Fruit fly (Drosophila melanogaster) whole organism, embryonic: Measurements from ENCODE around the gene enc.
A peak's percentile ranks its signal among the peaks of the same experiment; 100 is the strongest.

Source experiments
- Antp ChIP-seq: fragments of 200-800 bp; sonication (Bioruptor generic); optimal IDR thresholded peaks from 3 replicates; lab custom pipeline; 2016; ENCODE audit warnings: missing biosample characterization, missing genetic modification characterization
- BtbVII ChIP-seq: fragments of 200-800 bp; sonication (Bioruptor generic); optimal IDR thresholded peaks from 3 replicates; lab custom pipeline; 2017; ENCODE audit warnings: missing biosample characterization, mild to moderate bottlenecking, missing genetic modification characterization
- CG17328 ChIP-seq: fragments of 200-800 bp; sonication (Bioruptor generic); IDR thresholded peaks from 2 replicates; pipeline ENCODE4 v1.3.6; 2022; ENCODE audit warnings: missing biosample characterization, missing genetic modification characterization
- CG17829 ChIP-seq: fragments of 200-800 bp; optimal IDR thresholded peaks from 2 replicates; lab custom pipeline; 2019; ENCODE audit warnings: missing biosample characterization, mild to moderate bottlenecking, missing genetic modification characterization, moderate library complexity
- CG18262 ChIP-seq: fragments of 200-800 bp; optimal IDR thresholded peaks from 3 replicates; lab custom pipeline; 2019; ENCODE audit warnings: missing biosample characterization, mild to moderate bottlenecking, missing genetic modification characterization, moderate library complexity
- CG18476 ChIP-seq: fragments of 200-800 bp; sonication (Bioruptor generic); optimal IDR thresholded peaks from 2 replicates; lab custom pipeline; 2016; ENCODE audit warnings: missing biosample characterization, mild to moderate bottlenecking, missing genetic modification characterization
- CG31441 ChIP-seq: fragments of 200-800 bp; sonication (Bioruptor generic); IDR thresholded peaks from 2 replicates; pipeline ENCODE4 v1.3.6; 2022; ENCODE audit warnings: missing biosample characterization, missing genetic modification characterization
- CG3995 ChIP-seq: fragments of 200-800 bp; sonication (Bioruptor generic); optimal IDR thresholded peaks from 3 replicates; lab custom pipeline; 2016; ENCODE audit warnings: missing biosample characterization, missing genetic modification characterization
- CG4328 ChIP-seq: fragments of 200-800 bp; sonication (Bioruptor generic); optimal IDR thresholded peaks from 3 replicates; lab custom pipeline; 2017; ENCODE audit warnings: missing biosample characterization, missing genetic modification reagents, missing genetic modification characterization
- CG5180 ChIP-seq: fragments of 200-800 bp; sonication (Bioruptor generic); optimal IDR thresholded peaks from 3 replicates; lab custom pipeline; 2017; ENCODE audit warnings: missing biosample characterization, missing genetic modification characterization, mild to moderate bottlenecking, moderate library complexity, missing genetic modification reagents
- CG6765 ChIP-seq: fragments of 200-800 bp; sonication (Bioruptor generic); optimal IDR thresholded peaks from 3 replicates; lab custom pipeline; 2017; ENCODE audit warnings: missing biosample characterization, mild to moderate bottlenecking, missing genetic modification characterization
- CG6813 ChIP-seq: fragments of 200-800 bp; sonication (Bioruptor generic); optimal IDR thresholded peaks from 2 replicates; lab custom pipeline; 2017; ENCODE audit warnings: missing biosample characterization, missing genetic modification characterization, mild to moderate bottlenecking, moderate library complexity, missing genetic modification reagents
- CG7556 ChIP-seq: fragments of 200-800 bp; sonication (Bioruptor generic); optimal IDR thresholded peaks from 2 replicates; lab custom pipeline; 2017; ENCODE audit warnings: missing biosample characterization, mild to moderate bottlenecking, missing genetic modification characterization
- CG7928 ChIP-seq: fragments of 200-800 bp; sonication (Bioruptor generic); optimal IDR thresholded peaks from 2 replicates; lab custom pipeline; 2017; ENCODE audit warnings: missing biosample characterization, mild to moderate bottlenecking, missing genetic modification characterization
- CG8924 ChIP-seq: fragments of 200-800 bp; optimal IDR thresholded peaks from 3 replicates; lab custom pipeline; 2019; ENCODE audit warnings: missing biosample characterization, mild to moderate bottlenecking, missing genetic modification characterization, moderate library complexity
- CG9437 ChIP-seq: fragments of 200-800 bp; sonication (Bioruptor generic); optimal IDR thresholded peaks from 2 replicates; lab custom pipeline; 2018; ENCODE audit warnings: missing biosample characterization, mild to moderate bottlenecking, missing genetic modification characterization
- Chrac-16 ChIP-seq: fragments of 200-800 bp; sonication (Bioruptor generic); optimal IDR thresholded peaks from 3 replicates; lab custom pipeline; 2016; ENCODE audit warnings: missing biosample characterization, missing genetic modification characterization
- D19A ChIP-seq: fragments of 200-800 bp; optimal IDR thresholded peaks from 3 replicates; lab custom pipeline; 2019; ENCODE audit warnings: missing biosample characterization, mild to moderate bottlenecking, missing genetic modification characterization, moderate library complexity
- Dfd ChIP-seq, 2 experiments: fragments of >200 bp; optimal IDR thresholded peaks; 2 replicates each; lab custom pipeline; 2017; ENCODE audit warnings: missing biosample characterization in 2 of 2, missing genetic modification characterization in 2 of 2
- Dp ChIP-seq: fragments of 200-800 bp; sonication (Bioruptor generic); optimal IDR thresholded peaks from 2 replicates; lab custom pipeline; 2018; ENCODE audit warnings: missing biosample characterization, mild to moderate bottlenecking, missing genetic modification characterization, moderate library complexity
- E2f2 ChIP-seq: fragments of 200-800 bp; sonication (Bioruptor generic); IDR thresholded peaks from 2 replicates; pipeline ENCODE4 v1.3.6; 2022; ENCODE audit warnings: missing biosample characterization, missing genetic modification characterization
- HLHmδ ChIP-seq: fragments of 200-800 bp; sonication (Bioruptor generic); optimal IDR thresholded peaks from 2 replicates; lab custom pipeline; 2018; ENCODE audit warnings: missing biosample characterization, mild to moderate bottlenecking, missing genetic modification characterization, moderate library complexity
- Hmr ChIP-seq: fragments of 200-800 bp; sonication (Bioruptor generic); optimal IDR thresholded peaks from 3 replicates; lab custom pipeline; 2017; ENCODE audit warnings: mild to moderate bottlenecking, missing biosample characterization, missing genetic modification reagents, missing genetic modification characterization
- Lpt ChIP-seq: fragments of >200 bp; optimal IDR thresholded peaks from 2 replicates; lab custom pipeline; 2018; ENCODE audit warnings: missing biosample characterization, missing genetic modification characterization
- Oaz ChIP-seq: fragments of 200-800 bp; sonication (Bioruptor generic); IDR thresholded peaks from 2 replicates; pipeline ENCODE4 v1.3.6; 2022; ENCODE audit warnings: missing biosample characterization, missing genetic modification characterization
- Trl ChIP-seq, 3 experiments: fragments of >200 bp in 2 of 3; fragments of 200-800 bp in 1 of 3; sonication (Bioruptor generic) in 1 of 3; optimal IDR thresholded peaks; 2 replicates in 1 of 3; 3 replicates in 2 of 3; lab custom pipeline; 2016 to 2017; ENCODE audit warnings: missing biosample characterization in 1 of 3, missing genetic modification characterization in 1 of 3
- amos ChIP-seq: fragments of 200-800 bp; sonication (Bioruptor generic); IDR thresholded peaks from 2 replicates; pipeline ENCODE4 v1.3.6; 2022; ENCODE audit warnings: missing biosample characterization, missing genetic modification characterization; ENCODE audit not compliant: partially characterized antibody
- ara ChIP-seq: fragments of 200-800 bp; sonication (Bioruptor generic); IDR thresholded peaks from 2 replicates; pipeline ENCODE4 v1.3.6; 2022; ENCODE audit warnings: missing biosample characterization, missing genetic modification characterization
- az2 ChIP-seq: fragments of 200-800 bp; sonication (Bioruptor generic); optimal IDR thresholded peaks from 3 replicates; lab custom pipeline; 2016; ENCODE audit warnings: missing biosample characterization, missing genetic modification characterization
- btn ChIP-seq: fragments of 200-800 bp; sonication (Bioruptor generic); optimal IDR thresholded peaks from 2 replicates; lab custom pipeline; 2016; ENCODE audit warnings: missing biosample characterization, missing genetic modification characterization
- ci ChIP-seq: fragments of 200-800 bp; sonication (Bioruptor generic); IDR thresholded peaks from 3 replicates; pipeline ENCODE4 v1.3.6; 2022; ENCODE audit warnings: missing biosample characterization, missing genetic modification characterization
- dmrt11E ChIP-seq: fragments of 200-800 bp; sonication (Bioruptor generic); optimal IDR thresholded peaks from 3 replicates; lab custom pipeline; 2018; ENCODE audit warnings: missing biosample characterization, mild to moderate bottlenecking, missing genetic modification characterization, moderate library complexity
- ewg ChIP-seq: fragments of 200-800 bp; sonication (Bioruptor generic); optimal IDR thresholded peaks from 3 replicates; lab custom pipeline; 2017; ENCODE audit warnings: mild to moderate bottlenecking, missing biosample characterization, missing genetic modification reagents, missing genetic modification characterization
- fd3F ChIP-seq: fragments of 200-800 bp; sonication (Bioruptor generic); optimal IDR thresholded peaks from 2 replicates; lab custom pipeline; 2018; ENCODE audit warnings: missing biosample characterization, mild to moderate bottlenecking, missing genetic modification characterization, moderate library complexity
- hkb ChIP-seq, 2 experiments: fragments of 200-800 bp in 1 of 2; fragments of >200 bp in 1 of 2; sonication (Bioruptor generic) in 1 of 2; IDR thresholded peaks in 1 of 2; optimal IDR thresholded peaks in 1 of 2; 2 replicates each; pipeline versions ENCODE4 v1.3.6 to Lab custom; 2017 to 2022; ENCODE audit warnings: missing biosample characterization in 1 of 2, missing genetic modification characterization in 1 of 2
- lab ChIP-seq: fragments of 200-800 bp; sonication (Bioruptor generic); optimal IDR thresholded peaks from 3 replicates; lab custom pipeline; 2017; ENCODE audit warnings: missing biosample characterization, missing genetic modification characterization, mild to moderate bottlenecking, moderate library complexity, missing genetic modification reagents
- lilli ChIP-seq: fragments of 200-800 bp; sonication (Bioruptor generic); optimal IDR thresholded peaks from 3 replicates; lab custom pipeline; 2016; ENCODE audit warnings: missing biosample characterization, missing genetic modification characterization
- maf-S ChIP-seq: fragments of 200-800 bp; sonication (Bioruptor generic); optimal IDR thresholded peaks from 2 replicates; lab custom pipeline; 2016; ENCODE audit warnings: missing biosample characterization, missing genetic modification characterization
- pfk ChIP-seq: fragments of 200-800 bp; sonication (Bioruptor generic); optimal IDR thresholded peaks from 2 replicates; lab custom pipeline; 2018; ENCODE audit warnings: missing biosample characterization, mild to moderate bottlenecking, missing genetic modification characterization, moderate library complexity
- phol ChIP-seq: fragments of 200-800 bp; sonication (Bioruptor generic); optimal IDR thresholded peaks from 3 replicates; lab custom pipeline; 2018; ENCODE audit warnings: missing biosample characterization, mild to moderate bottlenecking, missing genetic modification characterization, moderate library complexity
- repo ChIP-seq: fragments of 200-800 bp; sonication (Bioruptor generic); optimal IDR thresholded peaks from 2 replicates; lab custom pipeline; 2016; ENCODE audit warnings: missing biosample characterization, missing genetic modification characterization
- tio ChIP-seq: fragments of 200-800 bp; sonication (Bioruptor generic); optimal IDR thresholded peaks from 2 replicates; lab custom pipeline; 2017; ENCODE audit warnings: missing biosample characterization, missing genetic modification characterization, inconsistent platforms
- trh ChIP-seq: fragments of 200-800 bp; sonication (Bioruptor generic); optimal IDR thresholded peaks from 2 replicates; lab custom pipeline; 2016; ENCODE audit warnings: missing biosample characterization, missing genetic modification characterization
- vfl ChIP-seq: fragments of 200-800 bp; sonication (Bioruptor generic); optimal IDR thresholded peaks from 2 replicates; lab custom pipeline; 2016; ENCODE audit warnings: missing biosample characterization, missing genetic modification characterization
- vnd ChIP-seq: fragments of 200-800 bp; sonication (Bioruptor generic); IDR thresholded peaks from 3 replicates; pipeline ENCODE4 v1.3.6; 2022; ENCODE audit warnings: missing biosample characterization, missing genetic modification characterization; ENCODE audit not compliant: partially characterized antibody
- vvl ChIP-seq: fragments of 200-800 bp; sonication (Bioruptor generic); IDR thresholded peaks from 2 replicates; pipeline ENCODE4 v1.3.6; 2022; ENCODE audit warnings: missing biosample characterization, missing genetic modification characterization
- wor ChIP-seq: fragments of 200-800 bp; sonication (Bioruptor generic); IDR thresholded peaks from 2 replicates; pipeline ENCODE4 v1.3.6; 2022; ENCODE audit warnings: missing biosample characterization, missing genetic modification characterization
- zfh1 ChIP-seq: fragments of 200-800 bp; sonication (Bioruptor generic); IDR thresholded peaks from 3 replicates; pipeline ENCODE4 v1.3.6; 2022; ENCODE audit warnings: missing biosample characterization, missing genetic modification characterization

Gene enc

DNA sequence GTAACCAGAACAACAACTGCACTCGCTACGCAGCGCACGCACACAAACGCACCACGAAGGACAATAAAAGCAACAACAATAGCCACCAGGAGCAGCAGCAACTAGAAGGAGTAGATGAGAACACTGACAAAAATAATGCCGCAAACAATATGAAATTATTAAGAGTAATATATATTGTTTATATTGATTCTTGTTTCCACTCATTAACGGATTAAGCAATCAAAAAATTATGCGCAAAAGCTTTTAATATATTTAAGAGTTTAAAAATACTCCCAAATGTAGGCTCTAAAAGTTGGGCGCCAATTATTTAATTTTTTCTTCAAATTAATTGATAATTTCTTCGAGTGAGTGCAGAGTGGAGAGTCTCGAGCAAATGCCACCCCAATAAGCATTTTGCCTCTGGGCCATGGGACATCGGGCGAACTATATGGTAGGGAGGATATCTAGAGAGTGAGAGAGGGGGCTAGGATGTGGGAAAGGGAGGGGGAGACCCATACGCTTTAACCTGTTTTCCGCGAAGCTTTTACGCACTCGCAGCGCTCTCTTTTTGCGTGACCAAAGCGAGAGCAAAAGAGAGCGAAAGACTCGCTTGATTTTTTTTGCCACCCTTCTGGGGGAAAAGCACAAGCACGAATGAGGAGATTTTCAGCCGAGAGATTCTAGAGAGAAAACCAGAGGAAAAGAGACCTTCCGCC is 6.5 kb downstream of the enc start, which contains the start of gene Rdh (continued):
- TF ChIP-seq CG17829 (tag; lab: Kevin White, UChicago) (peak; percentile 74), Antp (GFP tag; lab: Kevin White, UChicago) (no peak), pfk (GFP tag; lab: Kevin White, UChicago) (no peak), az2 (GFP tag; lab: Kevin White, UChicago) (peak; percentile 65), ci (GFP tag; lab: Robert Waterston, UW) (no peak; the same call in 2 of the 3 replicates), lilli (GFP tag; lab: Kevin White, UChicago) (peak; percentile 65), CG7556 (peak; percentile 94), D19A (tag; lab: Kevin White, UChicago) (peak; percentile 80), CG5180 (GFP tag; lab: Kevin White, UChicago) (peak; percentile 73), vvl (GFP tag; lab: Robert Waterston, UW) (peak; percentile 78), wor (GFP tag; lab: Robert Waterston, UW) (peak; percentile 45), vfl (GFP tag; lab: Kevin White, UChicago) (peak; percentile 22), Trl (optimal IDR thresholded peaks at IDR 0.05; lab: Kevin White, UChicago) (peak; percentile 74 to 89), Trl (GFP tag; optimal IDR thresholded peaks at IDR 0.05; lab: Kevin White, UChicago) (no peak), HLHmδ (no peak), CG4328 (GFP tag; lab: Kevin White, UChicago) (peak; percentile 86), Dp (no peak), CG7928 (GFP tag; lab: Kevin White, UChicago) (peak; percentile 14), tio (GFP tag; lab: Kevin White, UChicago) (peak; percentile 70), CG9437 (GFP tag; lab: Kevin White, UChicago) (peak; percentile 66), btn (GFP tag; lab: Kevin White, UChicago) (no peak), vnd (GFP tag; lab: Robert Waterston, UW) (no peak), CG17328 (GFP tag; lab: Robert Waterston, UW) (peak; percentile 53), Chrac-16 (GFP tag; lab: Kevin White, UChicago) (peak; percentile 48), E2f2 (GFP tag; lab: Robert Waterston, UW) (peak; percentile 47; the same call in 1 of the 2 replicates), CG31441 (GFP tag; lab: Robert Waterston, UW) (peak; percentile 74), CG18262 (tag; lab: Kevin White, UChicago) (peak; percentile 71), CG6813 (peak; percentile 82), CG3995 (GFP tag; lab: Kevin White, UChicago) (peak; percentile 17), fd3F (GFP tag; lab: Kevin White, UChicago) (peak; percentile 69), dmrt11E (tag; lab: Kevin White, UChicago) (peak; percentile 71), CG8924 (tag; lab: Kevin White, UChicago) (peak; percentile 90), Oaz (GFP tag; lab: Robert Waterston, UW) (peak; percentile 31; the same call in 1 of the 2 replicates), lab (GFP tag; lab: Kevin White, UChicago) (peak; percentile 92), ara (GFP tag; lab: Robert Waterston, UW) (peak; percentile 72), BtbVII (GFP tag; lab: Kevin White, UChicago) (peak; percentile 85), ewg (peak; percentile 39), Dfd (GFP tag; optimal IDR thresholded peaks at IDR 0.05; lab: Kevin White, UChicago) (no peak), phol (tag; lab: Kevin White, UChicago) (peak; percentile 81), zfh1 (GFP tag; lab: Robert Waterston, UW) (no peak), maf-S (no peak), amos (GFP tag; lab: Robert Waterston, UW) (no peak), trh (GFP tag; lab: Kevin White, UChicago) (peak; percentile 53), Lpt (GFP tag; lab: Kevin White, UChicago) (no peak), CG6765 (GFP tag; lab: Kevin White, UChicago) (peak; percentile 73), hkb (optimal IDR thresholded peaks at IDR 0.05; lab: Kevin White, UChicago) (no peak), hkb (GFP tag; IDR thresholded peaks at IDR 0.05; lab: Robert Waterston, UW) (peak; percentile 84), repo (no peak), Hmr (GFP tag; lab: Kevin White, UChicago) (peak; percentile 93), CG18476 (GFP tag; lab: Kevin White, UChicago) (peak; percentile 79)
